Worm (Caenorhabditis elegans) whole organism, L3 larva: Measurements from ENCODE around the gene cyp-13A6.

Experiments used
- ZK546.5 ChIP-seq: sonication (generic microtip); optimal IDR thresholded peaks from 2 replicates; lab custom pipeline; 2017; ENCODE audit warnings: missing biosample characterization, missing genetic modification characterization
- ceh-28 ChIP-seq: fragments of 150-350 bp; optimal IDR thresholded peaks from 2 replicates; lab custom pipeline; 2014; ENCODE audit warnings: missing biosample characterization, missing genetic modification reagents, missing genetic modification characterization
- egl-27 ChIP-seq: sonication (generic microtip); optimal IDR thresholded peaks from 4 replicates; lab custom pipeline; 2017; ENCODE audit warnings: missing biosample characterization, missing genetic modification reagents, missing genetic modification characterization
- fkh-10 ChIP-seq: sonication (generic microtip); optimal IDR thresholded peaks from 2 replicates; lab custom pipeline; 2017; ENCODE audit warnings: missing biosample characterization, missing genetic modification reagents, missing genetic modification characterization
- nfya-1 ChIP-seq: sonication (generic microtip); optimal IDR thresholded peaks from 2 replicates; lab custom pipeline; 2017; ENCODE audit warnings: missing genetic modification characterization, mild to moderate bottlenecking, missing compliant biosample characterization, antibody characterized with exemption, moderate library complexity; ENCODE audit not compliant: insufficient read depth
- nhr-25 ChIP-seq: sonication (generic microtip); optimal IDR thresholded peaks from 2 replicates; lab custom pipeline; 2017; ENCODE audit warnings: missing biosample characterization, missing genetic modification characterization
- nhr-76 ChIP-seq: fragments of 150-350 bp; sonication (generic microtip); optimal IDR thresholded peaks from 5 replicates; lab custom pipeline; 2014; ENCODE audit warnings: missing biosample characterization, missing genetic modification characterization
- pha-4 ChIP-seq: fragments of 150-350 bp; optimal IDR thresholded peaks from 2 replicates; lab custom pipeline; 2014; ENCODE audit warnings: missing biosample characterization, missing genetic modification reagents, missing genetic modification characterization
- pqm-1 ChIP-seq: fragments of 150-350 bp; optimal IDR thresholded peaks from 2 replicates; lab custom pipeline; 2017; ENCODE audit warnings: missing biosample characterization, missing genetic modification characterization, inconsistent platforms
- tbx-2 ChIP-seq: sonication (generic microtip); optimal IDR thresholded peaks from 2 replicates; lab custom pipeline; 2016; ENCODE audit warnings: mild to moderate bottlenecking, missing genetic modification characterization, missing compliant biosample characterization
- unc-62 ChIP-seq: fragments of 150-350 bp; sonication (generic microtip); optimal IDR thresholded peaks from 4 replicates; lab custom pipeline; 2014; ENCODE audit warnings: missing biosample characterization, missing genetic modification reagents, missing genetic modification characterization

DNA sequence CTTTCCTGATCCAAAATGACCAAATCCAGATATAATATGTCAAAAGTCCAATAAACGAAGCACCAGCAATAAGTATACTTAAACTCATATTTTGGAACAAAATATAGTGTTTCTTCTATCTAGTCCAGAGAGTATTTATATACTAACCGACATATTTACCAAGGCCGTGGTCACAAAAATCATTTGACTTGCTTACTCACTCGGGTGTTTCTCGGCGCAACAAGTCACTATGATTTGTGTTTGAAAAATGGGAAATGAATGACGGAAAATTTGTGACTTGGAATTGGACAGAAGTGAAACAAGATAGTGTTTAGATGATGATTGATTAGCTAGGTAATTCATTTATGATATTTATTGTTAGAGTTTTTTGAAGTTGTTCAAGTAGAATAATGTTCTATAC, 2.4 kb downstream of the cyp-13A6 start, which contains the start of gene cyp-13A5:
- TF ChIP-seq unc-62 (GFP tag; lab: Kevin White, UChicago), result no peak
- TF ChIP-seq tbx-2 (tag; lab: Kevin White, UChicago), result no peak
- TF ChIP-seq egl-27 (tag; lab: Kevin White, UChicago), result no peak
- peak; percentile 64 for TF ChIP-seq pha-4 (tag; lab: Kevin White, UChicago)
- no peak for TF ChIP-seq nhr-25 (tag; lab: Kevin White, UChicago)
- TF ChIP-seq nhr-76 (tag; lab: Kevin White, UChicago), result no peak
- TF ChIP-seq ZK546.5, result no peak
- peak; percentile 65 for TF ChIP-seq pqm-1 (tag; lab: Kevin White, UChicago)
- TF ChIP-seq fkh-10, result no peak
- no peak for TF ChIP-seq ceh-28 (tag; lab: Kevin White, UChicago)
- TF ChIP-seq nfya-1 (tag; lab: Kevin White, UChicago), result no peak
